Worm (Caenorhabditis elegans) whole organism, young adult: ENCODE results near the gene cox-10.

Experiments used
- F52B5.7 ChIP-seq: sonication (generic microtip); optimal IDR thresholded peaks from 2 replicates; lab custom pipeline; 2016; ENCODE audit warnings: mild to moderate bottlenecking, missing genetic modification characterization, missing compliant biosample characterization
- Y53F4B.3 ChIP-seq: fragments of 200-800 bp; sonication (Bioruptor generic); IDR thresholded peaks from 2 replicates; pipeline ENCODE4 v1.3.6; 2022; ENCODE audit warnings: missing genetic modification reagents, missing genetic modification characterization, missing compliant biosample characterization
- Y95B8A.8 ChIP-seq: fragments of 200-800 bp; sonication (Bioruptor generic); IDR thresholded peaks from 2 replicates; pipeline ENCODE4 v1.3.6; 2022; ENCODE audit warnings: missing genetic modification reagents, missing genetic modification characterization, missing compliant biosample characterization
- aptf-2 ChIP-seq: fragments of 200-800 bp; sonication (Bioruptor generic); conservative IDR thresholded peaks from 2 replicates; pipeline ENCODE4 v1.3.6; 2022; ENCODE audit warnings: missing genetic modification reagents, missing genetic modification characterization, missing compliant biosample characterization
- athp-1 ChIP-seq: sonication (generic microtip); optimal IDR thresholded peaks from 2 replicates; lab custom pipeline; 2017; ENCODE audit warnings: mild to moderate bottlenecking, missing genetic modification characterization, missing compliant biosample characterization
- attf-3 ChIP-seq: fragments of 200-800 bp; sonication (Bioruptor generic); conservative IDR thresholded peaks from 2 replicates; pipeline ENCODE4 v1.3.6; 2022; ENCODE audit warnings: missing genetic modification reagents, missing genetic modification characterization, missing compliant biosample characterization
- ceh-79 ChIP-seq: sonication (generic microtip); optimal IDR thresholded peaks from 2 replicates; lab custom pipeline; 2017; ENCODE audit warnings: mild to moderate bottlenecking, missing genetic modification characterization, missing compliant biosample characterization
- chd-7 ChIP-seq: sonication (generic microtip); optimal IDR thresholded peaks from 2 replicates; lab custom pipeline; 2016; ENCODE audit warnings: mild to moderate bottlenecking, missing genetic modification characterization, moderate library complexity, missing compliant biosample characterization
- dox-1 ChIP-seq: fragments of 200-800 bp; sonication (Bioruptor generic); IDR thresholded peaks from 2 replicates; pipeline ENCODE4 v1.3.6; 2022; ENCODE audit warnings: missing genetic modification reagents, missing genetic modification characterization, missing compliant biosample characterization
- egrh-3 ChIP-seq: fragments of 200-800 bp; sonication (Bioruptor generic); IDR thresholded peaks from 2 replicates; pipeline ENCODE4 v1.3.6; 2022; ENCODE audit warnings: missing genetic modification reagents, missing genetic modification characterization, missing compliant biosample characterization
- hlh-26 ChIP-seq: fragments of 200-800 bp; sonication (Bioruptor generic); conservative IDR thresholded peaks from 2 replicates; pipeline ENCODE4 v1.3.6; 2022; ENCODE audit warnings: missing genetic modification reagents, missing genetic modification characterization, missing compliant biosample characterization
- let-526 ChIP-seq: fragments of 200-800 bp; sonication (Bioruptor generic); IDR thresholded peaks from 2 replicates; pipeline ENCODE4 v1.3.6; 2022; ENCODE audit warnings: missing genetic modification reagents, missing genetic modification characterization, missing compliant biosample characterization
- let-607 ChIP-seq, 2 experiments: fragments of 200-800 bp in 1 of 2; sonication (Bioruptor generic) in 1 of 2; sonication (generic microtip) in 1 of 2; optimal IDR thresholded peaks; 2 replicates each; lab custom pipeline; 2016 to 2018; ENCODE audit warnings: mild to moderate bottlenecking in 2 of 2, missing compliant biosample characterization in 2 of 2, missing genetic modification characterization in 2 of 2, moderate library complexity in 2 of 2, missing genotype in 1 of 2
- lir-1 ChIP-seq: fragments of 200-800 bp; sonication (Bioruptor generic); conservative IDR thresholded peaks from 2 replicates; pipeline ENCODE4 v1.3.6; 2022; ENCODE audit warnings: missing genetic modification reagents, missing genetic modification characterization, missing compliant biosample characterization
- madf-6 ChIP-seq: fragments of 200-800 bp; sonication (Bioruptor generic); IDR thresholded peaks from 2 replicates; pipeline ENCODE4 v1.3.6; 2022; ENCODE audit warnings: missing genetic modification reagents, missing genetic modification characterization, missing compliant biosample characterization
- mcd-1 ChIP-seq: fragments of 200-800 bp; sonication (Bioruptor generic); IDR thresholded peaks from 2 replicates; pipeline ENCODE4 v1.3.6; 2022; ENCODE audit warnings: missing genetic modification reagents, missing genetic modification characterization, missing compliant biosample characterization
- mes-4 ChIP-seq: sonication (generic microtip); optimal IDR thresholded peaks from 2 replicates; lab custom pipeline; 2016; ENCODE audit warnings: missing genotype, missing genetic modification characterization, missing compliant biosample characterization
- nhr-27 ChIP-seq: fragments of 200-800 bp; sonication (Bioruptor generic); optimal IDR thresholded peaks from 2 replicates; lab custom pipeline; 2018; ENCODE audit warnings: mild to moderate bottlenecking, missing genetic modification characterization, moderate library complexity, missing compliant biosample characterization
- rpc-1 ChIP-seq, 2 experiments: fragments of 150-350 bp in 1 of 2; sonication (generic microtip) in 1 of 2; optimal IDR thresholded peaks; 2 replicates each; lab custom pipeline; 2014 to 2018; ENCODE audit warnings: missing biosample characterization in 1 of 2, missing genetic modification characterization in 1 of 2, missing genetic modification reagents in 1 of 2, missing genotype in 1 of 2
- tbp1 ChIP-seq: fragments of 200-800 bp; sonication (Bioruptor generic); optimal IDR thresholded peaks from 2 replicates; lab custom pipeline; 2018; ENCODE audit warnings: mild to moderate bottlenecking, missing genetic modification characterization, missing compliant biosample characterization
- tlf-1 ChIP-seq: fragments of 200-800 bp; sonication (Bioruptor generic); optimal IDR thresholded peaks from 2 replicates; lab custom pipeline; 2018; ENCODE audit warnings: mild to moderate bottlenecking, missing genetic modification characterization, missing compliant biosample characterization
- zfh-2 ChIP-seq: fragments of 200-800 bp; sonication (Bioruptor generic); conservative IDR thresholded peaks from 2 replicates; pipeline ENCODE4 v1.3.6; 2022; ENCODE audit warnings: missing genetic modification reagents, missing genetic modification characterization, missing compliant biosample characterization
- ztf-6 ChIP-seq: fragments of 200-800 bp; sonication (Bioruptor generic); IDR thresholded peaks from 2 replicates; pipeline ENCODE4 v1.3.6; 2022; ENCODE audit warnings: missing genetic modification reagents, missing genetic modification characterization, missing compliant biosample characterization

Gene cox-10

ce11 chrII:12727871-12728270 lies 48.1 kb downstream of the cox-10 start:
- peak; percentile 82 for TF ChIP-seq zfh-2 (GFP tag; lab: Robert Waterston, UW)
- no peak for TF ChIP-seq hlh-26 (GFP tag; lab: Robert Waterston, UW)
- no peak for TF ChIP-seq athp-1 (tag; lab: Kevin White, UChicago)
- no peak for TF ChIP-seq nhr-27 (tag; lab: Kevin White, UChicago)
- no peak for TF ChIP-seq ceh-79
- no peak for TF ChIP-seq aptf-2 (GFP tag; lab: Robert Waterston, UW)
- 0 out of 2 replicates have a peak, but pooled peaks have one; percentile 18 for TF ChIP-seq mcd-1 (GFP tag; lab: Robert Waterston, UW)
- no peak for TF ChIP-seq let-526 (GFP tag; lab: Robert Waterston, UW)
- TF ChIP-seq, all 124 proteins: peak for 2

- TF ChIP-seq ztf-6 (GFP tag; lab: Robert Waterston, UW) (no peak), rpc-1 (optimal IDR thresholded peaks at IDR 0.05; lab: Kevin White, UChicago) (no peak), rpc-1 (tag; optimal IDR thresholded peaks at IDR 0.05; lab: Kevin White, UChicago) (peak; percentile 62), hlh-26 (GFP tag; lab: Robert Waterston, UW) (no peak), lir-1 (GFP tag; lab: Robert Waterston, UW) (no peak), chd-7 (tag; lab: Kevin White, UChicago) (no peak), let-607 (tag; optimal IDR thresholded peaks at IDR 0.05; lab: Kevin White, UChicago) (no peak), madf-6 (no peak), tbp1 (GFP tag; lab: Kevin White, UChicago) (peak; percentile 59), tlf-1 (GFP tag; lab: Kevin White, UChicago) (no peak), nhr-27 (tag; lab: Kevin White, UChicago) (no peak), attf-3 (no peak), mes-4 (tag; lab: Kevin White, UChicago) (no peak)
These were observed 48.9 kb downstream of the cox-10 start for ce11 chrII:12728608-12729007.

ce11 chrII:12729952-12730351 lies 50.2 kb downstream of the cox-10 start:
- peak; percentile 73 for TF ChIP-seq zfh-2 (GFP tag; lab: Robert Waterston, UW)
- peak; percentile 27; the same call in 1 of the 2 replicates for TF ChIP-seq egrh-3 (GFP tag; lab: Robert Waterston, UW)
- no peak for TF ChIP-seq Y53F4B.3 (GFP tag; lab: Robert Waterston, UW)
- 0 out of 2 replicates have a peak, but pooled peaks have one; percentile 10 for TF ChIP-seq dox-1
- peak; percentile 19 for TF ChIP-seq F52B5.7 (tag; lab: Kevin White, UChicago)
- TF ChIP-seq Y95B8A.8 (GFP tag; lab: Robert Waterston, UW), result no peak
